Worm (Caenorhabditis elegans) whole organism, L1 larva: ENCODE measurements around the gene let-19.

Experiments used
- F16B12.6 ChIP-seq: fragments of 150-350 bp; optimal IDR thresholded peaks from 2 replicates; lab custom pipeline; 2014; ENCODE audit warnings: missing biosample characterization, missing genetic modification characterization
- Y116A8C.19 ChIP-seq: sonication (generic microtip); optimal IDR thresholded peaks from 2 replicates; lab custom pipeline; 2016; ENCODE audit warnings: missing compliant biosample characterization, missing genetic modification characterization, borderline replicate concordance
- aly-2 ChIP-seq: fragments of 150-350 bp; optimal IDR thresholded peaks from 2 replicates; lab custom pipeline; 2014; ENCODE audit warnings: missing biosample characterization, missing genetic modification characterization
- ama-1 ChIP-seq: fragments of 150-350 bp; optimal IDR thresholded peaks from 2 replicates; lab custom pipeline; 2014
- blmp-1 ChIP-seq: fragments of 150-350 bp; optimal IDR thresholded peaks from 2 replicates; lab custom pipeline; 2014; ENCODE audit warnings: missing biosample characterization, missing genetic modification characterization
- ceh-63 ChIP-seq: fragments of 200-800 bp; sonication (Bioruptor generic); optimal IDR thresholded peaks from 2 replicates; lab custom pipeline; 2018; ENCODE audit warnings: mild to moderate bottlenecking, missing genetic modification characterization, missing compliant biosample characterization
- ceh-8 ChIP-seq: fragments of 200-800 bp; sonication (Bioruptor generic); optimal IDR thresholded peaks from 2 replicates; lab custom pipeline; 2018; ENCODE audit warnings: mild to moderate bottlenecking, missing genetic modification characterization, moderate library complexity, missing compliant biosample characterization
- ceh-90 ChIP-seq: sonication (generic microtip); optimal IDR thresholded peaks from 2 replicates; lab custom pipeline; 2016; ENCODE audit warnings: missing genetic modification characterization, missing compliant biosample characterization
- efl-1 ChIP-seq, 4 experiments: fragments of 150-350 bp; optimal IDR thresholded peaks in 3 of 4; peaks in 1 of 4; 1 replicate in 1 of 4; 2 replicates in 3 of 4; lab custom pipeline; 2014; ENCODE audit warnings: missing biosample characterization in 2 of 4, missing genetic modification characterization in 2 of 4, missing genetic modification reagents in 2 of 4
- efl-3 ChIP-seq: fragments of 200-800 bp; sonication (Bioruptor generic); optimal IDR thresholded peaks from 2 replicates; lab custom pipeline; 2018; ENCODE audit warnings: mild to moderate bottlenecking, missing genetic modification characterization, missing compliant biosample characterization
- egl-13 ChIP-seq: sonication (generic microtip); optimal IDR thresholded peaks from 2 replicates; lab custom pipeline; 2016; ENCODE audit warnings: missing genotype, missing genetic modification reagents, missing genetic modification characterization, missing compliant biosample characterization
- elt-3 ChIP-seq, 6 experiments: fragments of 150-350 bp in 1 of 6; sonication (generic microtip); optimal IDR thresholded peaks; 2 replicates each; lab custom pipeline; 2017 to 2018; ENCODE audit warnings: missing biosample characterization in 6 of 6, missing genetic modification characterization in 6 of 6, inconsistent platforms in 1 of 6
- fkh-4 ChIP-seq: sonication (generic microtip); optimal IDR thresholded peaks from 2 replicates; lab custom pipeline; 2016; ENCODE audit warnings: missing compliant biosample characterization, missing genetic modification characterization, borderline replicate concordance
- fkh-8 ChIP-seq: sonication (generic microtip); optimal IDR thresholded peaks from 2 replicates; lab custom pipeline; 2016; ENCODE audit warnings: mild to moderate bottlenecking, missing genetic modification characterization, missing compliant biosample characterization
- fos-1 ChIP-seq: fragments of 150-350 bp; optimal IDR thresholded peaks from 2 replicates; lab custom pipeline; 2014; ENCODE audit warnings: missing biosample characterization, missing genetic modification characterization
- hlh-4 ChIP-seq: sonication (generic microtip); optimal IDR thresholded peaks from 2 replicates; lab custom pipeline; 2016; ENCODE audit warnings: mild to moderate bottlenecking, missing genetic modification characterization, missing compliant biosample characterization
- irx-1 ChIP-seq: sonication (generic microtip); optimal IDR thresholded peaks from 2 replicates; lab custom pipeline; 2016; ENCODE audit warnings: missing genetic modification characterization, missing compliant biosample characterization
- isw-1 ChIP-seq: fragments of 200-800 bp; sonication (Bioruptor generic); IDR thresholded peaks from 2 replicates; pipeline ENCODE4 v1.3.6; 2022; ENCODE audit warnings: missing genetic modification characterization, missing compliant biosample characterization
- jun-1 ChIP-seq: fragments of 150-350 bp; optimal IDR thresholded peaks from 2 replicates; lab custom pipeline; 2014; ENCODE audit warnings: missing biosample characterization, missing genetic modification reagents, missing genetic modification characterization
- lin-13 ChIP-seq: fragments of 150-350 bp; optimal IDR thresholded peaks from 2 replicates; lab custom pipeline; 2014; ENCODE audit warnings: missing biosample characterization, missing genetic modification reagents, missing genetic modification characterization
- lin-35 ChIP-seq, 2 experiments: fragments of 150-350 bp; optimal IDR thresholded peaks; 2 replicates each; lab custom pipeline; 2014; ENCODE audit warnings: missing biosample characterization in 2 of 2, missing genetic modification characterization in 2 of 2, missing genetic modification reagents in 2 of 2
- lin-39 ChIP-seq: fragments of 150-350 bp; optimal IDR thresholded peaks from 2 replicates; lab custom pipeline; 2014; ENCODE audit warnings: missing biosample characterization, missing genetic modification reagents, missing genetic modification characterization
- lir-3 ChIP-seq: sonication (generic microtip); optimal IDR thresholded peaks from 2 replicates; lab custom pipeline; 2016; ENCODE audit warnings: mild to moderate bottlenecking, missing genetic modification characterization, moderate library complexity, missing compliant biosample characterization; ENCODE audit not compliant: poor library complexity
- lsy-2 ChIP-seq, 2 experiments: fragments of 150-350 bp; optimal IDR thresholded peaks; 2 replicates each; lab custom pipeline; 2014; ENCODE audit warnings: missing biosample characterization in 2 of 2, missing genetic modification characterization in 2 of 2
- mab-9 ChIP-seq: fragments of 200-800 bp; sonication (Bioruptor generic); IDR thresholded peaks from 2 replicates; pipeline ENCODE4 v1.3.6; 2022; ENCODE audit warnings: missing genetic modification reagents, missing genetic modification characterization, missing compliant biosample characterization
- nhr-11 ChIP-seq: fragments of 150-350 bp; optimal IDR thresholded peaks from 2 replicates; lab custom pipeline; 2014; ENCODE audit warnings: missing biosample characterization, missing genetic modification characterization
- nhr-12 ChIP-seq: sonication (generic microtip); optimal IDR thresholded peaks from 2 replicates; lab custom pipeline; 2017; ENCODE audit warnings: missing biosample characterization, missing genetic modification characterization
- nhr-20 ChIP-seq: sonication (generic microtip); optimal IDR thresholded peaks from 2 replicates; lab custom pipeline; 2016; ENCODE audit warnings: mild to moderate bottlenecking, missing genetic modification characterization, missing compliant biosample characterization
- nhr-28 ChIP-seq: fragments of 150-350 bp; optimal IDR thresholded peaks from 2 replicates; lab custom pipeline; 2014; ENCODE audit warnings: missing biosample characterization, missing genetic modification characterization
- nhr-47 ChIP-seq: sonication (generic microtip); optimal IDR thresholded peaks from 2 replicates; lab custom pipeline; 2016; ENCODE audit warnings: mild to moderate bottlenecking, missing genetic modification characterization, moderate library complexity, missing compliant biosample characterization
- nhr-71 ChIP-seq: sonication (generic microtip); optimal IDR thresholded peaks from 2 replicates; lab custom pipeline; 2016; ENCODE audit warnings: mild to moderate bottlenecking, missing genetic modification characterization, moderate library complexity, missing compliant biosample characterization
- nhr-76 ChIP-seq: sonication (generic microtip); optimal IDR thresholded peaks from 2 replicates; lab custom pipeline; 2017; ENCODE audit warnings: missing biosample characterization, missing genetic modification characterization
- nhr-77 ChIP-seq: fragments of 150-350 bp; optimal IDR thresholded peaks from 2 replicates; lab custom pipeline; 2014; ENCODE audit warnings: missing biosample characterization, missing genetic modification characterization
- nhr-85 ChIP-seq: sonication (generic microtip); peaks from one replicate; lab custom pipeline; 2016; ENCODE audit warnings: missing genetic modification characterization, inconsistent platforms, missing compliant biosample characterization
- nhr-90 ChIP-seq: sonication (generic microtip); optimal IDR thresholded peaks from 2 replicates; lab custom pipeline; 2016; ENCODE audit warnings: mild to moderate bottlenecking, missing genetic modification characterization, missing compliant biosample characterization; ENCODE audit not compliant: poor library complexity
- pag-3 ChIP-seq: sonication (generic microtip); optimal IDR thresholded peaks from 2 replicates; lab custom pipeline; 2017; ENCODE audit warnings: missing genetic modification characterization, mild to moderate bottlenecking, missing compliant biosample characterization, antibody characterized with exemption, borderline replicate concordance; ENCODE audit not compliant: insufficient read depth
- pqm-1 ChIP-seq: sonication (generic microtip); optimal IDR thresholded peaks from 3 replicates; lab custom pipeline; 2017; ENCODE audit warnings: missing biosample characterization, missing genetic modification characterization
- rnt-1 ChIP-seq: sonication (generic microtip); optimal IDR thresholded peaks from 2 replicates; lab custom pipeline; 2016; ENCODE audit warnings: mild to moderate bottlenecking, missing genetic modification characterization, moderate library complexity, missing compliant biosample characterization
- skn-1 ChIP-seq: fragments of 150-350 bp; optimal IDR thresholded peaks from 2 replicates; lab custom pipeline; 2014; ENCODE audit warnings: missing biosample characterization, missing genetic modification characterization
- snpc-4 ChIP-seq: fragments of 150-350 bp; optimal IDR thresholded peaks from 2 replicates; lab custom pipeline; 2014; ENCODE audit warnings: missing biosample characterization, missing genetic modification characterization
- snu-23 ChIP-seq: sonication (generic microtip); optimal IDR thresholded peaks from 2 replicates; lab custom pipeline; 2016; ENCODE audit warnings: missing genetic modification characterization, missing compliant biosample characterization
- sup-37 ChIP-seq: fragments of 200-800 bp; sonication (Bioruptor generic); optimal IDR thresholded peaks from 2 replicates; lab custom pipeline; 2018; ENCODE audit warnings: mild to moderate bottlenecking, missing genetic modification characterization, missing compliant biosample characterization
- swsn-7 ChIP-seq: sonication (generic microtip); optimal IDR thresholded peaks from 2 replicates; lab custom pipeline; 2016; ENCODE audit warnings: missing genetic modification characterization, missing compliant biosample characterization
- tbx-2 ChIP-seq: sonication (generic microtip); optimal IDR thresholded peaks from 2 replicates; lab custom pipeline; 2016; ENCODE audit warnings: missing genetic modification characterization, missing compliant biosample characterization
- unc-62 ChIP-seq: fragments of 150-350 bp; optimal IDR thresholded peaks from 2 replicates; lab custom pipeline; 2014; ENCODE audit warnings: missing biosample characterization, missing genetic modification reagents, missing genetic modification characterization
- vab-15 ChIP-seq: sonication (generic microtip); optimal IDR thresholded peaks from 2 replicates; lab custom pipeline; 2017; ENCODE audit warnings: missing genotype, mild to moderate bottlenecking, missing genetic modification characterization, missing compliant biosample characterization
- ztf-11 ChIP-seq, 2 experiments: sonication (generic microtip); optimal IDR thresholded peaks; 2 replicates each; lab custom pipeline; 2016 to 2017; ENCODE audit warnings: missing genetic modification characterization in 2 of 2, missing biosample characterization in 1 of 2, missing compliant biosample characterization in 1 of 2

The let-19 gene

ce11 chrII:8743379-8744173 is 27.2 kb upstream of the let-19 start, which contains the start of gene mak-1 (continued):
- no peak for TF ChIP-seq nhr-28
- TF ChIP-seq nhr-47 (tag; lab: Kevin White, UChicago) = peak; percentile 22
- TF ChIP-seq pqm-1 (tag; lab: Kevin White, UChicago) = no peak
- TF ChIP-seq blmp-1 = peak; percentile 56
- TF ChIP-seq rnt-1 (tag; lab: Kevin White, UChicago) = peak; percentile 49
- no peak for TF ChIP-seq vab-15 (tag; lab: Kevin White, UChicago)
- peak; percentile 11 for TF ChIP-seq swsn-7 (tag; lab: Kevin White, UChicago)
- TF ChIP-seq snpc-4 = no peak
- peak; percentile 42 for TF ChIP-seq lir-3
- TF ChIP-seq fos-1 (tag; lab: Kevin White, UChicago) = no peak
- peak; percentile 60 for TF ChIP-seq nhr-71
- peak in 1 of 2 experiments; percentile 20 for TF ChIP-seq lsy-2 (tag; optimal IDR thresholded peaks at IDR 0.05; lab: Kevin White, UChicago)
- TF ChIP-seq efl-1 (optimal IDR thresholded peaks at IDR 0.05; lab: Kevin White, UChicago) = no peak
- no peak for TF ChIP-seq efl-1 (GFP tag; optimal IDR thresholded peaks at IDR 0.05 in 1 of 2; lab: Kevin White, UChicago)
- TF ChIP-seq lin-13 (GFP tag; lab: Kevin White, UChicago) = no peak
- TF ChIP-seq elt-3 (tag; optimal IDR thresholded peaks at IDR 0.05; lab: Kevin White, UChicago) = peak in 1 of 6 experiments; percentile 59
- TF ChIP-seq ama-1 (lab: Kevin White, UChicago) = peak; percentile 55
- TF ChIP-seq Y116A8C.19 (tag; lab: Kevin White, UChicago) = no peak
- no peak for TF ChIP-seq nhr-77
- no peak for TF ChIP-seq isw-1
- TF ChIP-seq mab-9 = no peak
- no peak for TF ChIP-seq lin-39 (tag; lab: Kevin White, UChicago)
- peak; percentile 26 to 56 for TF ChIP-seq lin-35 (GFP tag; optimal IDR thresholded peaks at IDR 0.05; lab: Kevin White, UChicago)
- TF ChIP-seq nhr-90 (tag; lab: Kevin White, UChicago) = peak; percentile 39
- TF ChIP-seq pag-3 (tag; lab: Kevin White, UChicago) = no peak
- TF ChIP-seq fkh-8 = no peak
- TF ChIP-seq nhr-85 (tag; lab: Kevin White, UChicago) = peak; percentile 86
- TF ChIP-seq nhr-11 (tag; lab: Kevin White, UChicago) = no peak
- no peak for TF ChIP-seq egl-13 (tag; lab: Kevin White, UChicago)
- TF ChIP-seq sup-37 (GFP tag; lab: Kevin White, UChicago) = no peak
- TF ChIP-seq nhr-76 (tag; lab: Kevin White, UChicago) = no peak

DNA sequence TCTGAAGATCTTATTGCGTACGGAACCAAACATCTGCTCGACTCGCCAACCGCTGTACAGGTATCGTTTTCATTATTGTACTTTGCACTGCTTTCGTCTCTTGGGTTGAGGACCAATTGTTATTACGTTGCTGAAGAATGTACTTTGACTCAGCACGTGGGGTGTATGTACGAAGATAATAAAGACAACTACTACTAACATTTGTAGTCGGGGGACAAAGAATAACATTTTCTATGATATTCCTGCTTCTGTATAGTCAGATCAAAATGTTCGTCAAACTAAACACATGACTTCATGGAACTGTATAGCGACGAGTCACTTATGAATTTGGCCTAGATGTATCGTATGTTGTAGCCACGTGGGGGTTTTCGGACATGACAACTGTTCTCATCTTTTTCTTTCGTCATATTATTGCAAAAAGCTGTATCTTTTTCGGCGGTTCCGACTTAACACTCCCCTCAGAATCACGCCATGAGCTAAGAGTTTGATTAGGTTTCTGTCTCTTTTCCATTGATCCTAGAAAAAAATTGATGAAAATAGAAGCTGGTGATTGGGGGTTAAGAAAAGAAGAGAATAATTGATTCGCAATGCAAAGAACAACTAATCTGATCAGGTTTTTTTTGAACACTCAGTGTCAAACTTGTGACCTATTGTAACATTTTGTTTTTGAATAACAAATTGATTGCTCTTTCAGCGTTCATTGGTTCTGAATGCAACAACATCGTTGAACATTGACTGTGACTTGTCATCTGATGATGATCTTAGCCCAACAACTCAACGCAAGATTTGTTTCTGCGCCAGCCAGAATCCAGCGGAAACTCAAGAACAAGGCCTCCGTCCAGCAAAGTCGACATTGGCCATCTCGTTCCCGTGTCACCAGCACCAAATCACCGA is 26.0 kb upstream of the let-19 start:
- no peak for TF ChIP-seq ceh-63
- TF ChIP-seq ceh-90 (tag; lab: Kevin White, UChicago) = no peak
- no peak for TF ChIP-seq unc-62
- no peak for TF ChIP-seq efl-1 (optimal IDR thresholded peaks at IDR 0.05; lab: Kevin White, UChicago)
- peak in 1 of 2 experiments; percentile 91 for TF ChIP-seq efl-1 (GFP tag; optimal IDR thresholded peaks at IDR 0.05 in 1 of 2; lab: Kevin White, UChicago)
- peak; percentile 19 for TF ChIP-seq snu-23 (GFP tag; lab: Kevin White, UChicago)
- TF ChIP-seq lir-3 = peak; percentile 31
- peak; percentile 24 for TF ChIP-seq nhr-47 (tag; lab: Kevin White, UChicago)
- no peak for TF ChIP-seq tbx-2 (tag; lab: Kevin White, UChicago)
- no peak for TF ChIP-seq fos-1 (tag; lab: Kevin White, UChicago)
- TF ChIP-seq lsy-2 (tag; optimal IDR thresholded peaks at IDR 0.05; lab: Kevin White, UChicago) = peak in 1 of 2 experiments; percentile 47
- no peak for TF ChIP-seq jun-1 (tag; lab: Kevin White, UChicago)
- TF ChIP-seq vab-15 (tag; lab: Kevin White, UChicago) = no peak
- no peak for TF ChIP-seq fkh-4 (tag; lab: Kevin White, UChicago)
- TF ChIP-seq ceh-8 (GFP tag; lab: Kevin White, UChicago) = no peak
- TF ChIP-seq F16B12.6 (tag; lab: Kevin White, UChicago) = no peak
- TF ChIP-seq nhr-12 (tag; lab: Kevin White, UChicago) = no peak
- TF ChIP-seq nhr-20 (tag; lab: Kevin White, UChicago) = peak; percentile 42
- no peak for TF ChIP-seq hlh-4 (tag; lab: Kevin White, UChicago)
- TF ChIP-seq aly-2 (tag; lab: Kevin White, UChicago) = peak; percentile 31
- TF ChIP-seq swsn-7 (tag; lab: Kevin White, UChicago) = no peak
- no peak for TF ChIP-seq efl-3
- TF ChIP-seq skn-1 (tag; lab: Kevin White, UChicago) = no peak
- TF ChIP-seq nhr-71 = peak; percentile 62
- TF ChIP-seq nhr-11 (tag; lab: Kevin White, UChicago) = no peak
- TF ChIP-seq ztf-11 (tag; optimal IDR thresholded peaks at IDR 0.05; lab: Kevin White, UChicago) = no peak
- TF ChIP-seq irx-1 (tag; lab: Kevin White, UChicago) = no peak
